Worm (Caenorhabditis elegans) whole organism, L4 larva: ENCODE data around the gene Y54G2A.10.
A peak's percentile ranks its signal among the peaks of the same experiment; 100 is the strongest.

Experiments used
- F44E2.7 ChIP-seq: fragments of 200-800 bp; sonication (Bioruptor generic); IDR thresholded peaks from 2 replicates; pipeline ENCODE4 v2.1.2; 2022; ENCODE audit warnings: missing genetic modification characterization, missing compliant biosample characterization
- Y5F2A.4 ChIP-seq: fragments of 200-800 bp; sonication (Bioruptor generic); optimal IDR thresholded peaks from 2 replicates; lab custom pipeline; 2018; ENCODE audit warnings: mild to moderate bottlenecking, missing genetic modification characterization, missing compliant biosample characterization
- ZK337.2 ChIP-seq: fragments of 200-800 bp; sonication (Bioruptor generic); IDR thresholded peaks from 2 replicates; pipeline ENCODE4 v1.3.6; 2022; ENCODE audit warnings: missing genetic modification reagents, missing genetic modification characterization, missing compliant biosample characterization
- ZK546.5 ChIP-seq, 2 experiments: sonication (generic microtip); optimal IDR thresholded peaks; 2 replicates each; lab custom pipeline; 2017; ENCODE audit warnings: missing biosample characterization in 2 of 2, missing genetic modification characterization in 2 of 2
- ceh-20 ChIP-seq: fragments of 200-800 bp; sonication (Bioruptor generic); IDR thresholded peaks from 2 replicates; pipeline ENCODE4 v1.3.6; 2022; ENCODE audit warnings: missing genetic modification reagents, missing genetic modification characterization, missing compliant biosample characterization
- ceh-62 ChIP-seq: sonication (generic microtip); optimal IDR thresholded peaks from 2 replicates; lab custom pipeline; 2017; ENCODE audit warnings: missing biosample characterization, missing genetic modification characterization
- ces-1 ChIP-seq: fragments of 150-350 bp; sonication (generic microtip); optimal IDR thresholded peaks from 4 replicates; lab custom pipeline; 2014; ENCODE audit warnings: missing biosample characterization, missing genetic modification reagents, missing genetic modification characterization
- cey-2 ChIP-seq: sonication (generic microtip); optimal IDR thresholded peaks from 3 replicates; lab custom pipeline; 2017; ENCODE audit warnings: missing genetic modification characterization, mild to moderate bottlenecking, missing compliant biosample characterization, antibody characterized with exemption, borderline replicate concordance; ENCODE audit not compliant: insufficient read depth
- daf-16 ChIP-seq, 3 experiments: sonication (generic microtip); optimal IDR thresholded peaks; 2 replicates each; lab custom pipeline; 2016 to 2017; ENCODE audit warnings: missing genetic modification characterization in 3 of 3, missing genetic modification reagents in 3 of 3, mild to moderate bottlenecking in 2 of 3, missing compliant biosample characterization in 2 of 3, missing biosample characterization in 1 of 3, moderate library complexity in 1 of 3
- daf-19 ChIP-seq: fragments of 200-800 bp; sonication (Bioruptor generic); conservative IDR thresholded peaks from 2 replicates; pipeline ENCODE4 v1.3.6; 2022; ENCODE audit warnings: missing genetic modification characterization, missing compliant biosample characterization
- dmd-6 ChIP-seq: fragments of 200-800 bp; sonication (Bioruptor generic); IDR thresholded peaks from 2 replicates; pipeline ENCODE4 v1.3.6; 2022; ENCODE audit warnings: missing genetic modification reagents, missing genetic modification characterization, missing compliant biosample characterization
- dve-1 ChIP-seq: sonication (generic microtip); optimal IDR thresholded peaks from 2 replicates; lab custom pipeline; 2017; ENCODE audit warnings: antibody characterized with exemption, mild to moderate bottlenecking, missing genetic modification characterization, missing compliant biosample characterization; ENCODE audit not compliant: insufficient read depth
- fkh-10 ChIP-seq: fragments of 150-350 bp; optimal IDR thresholded peaks from 2 replicates; lab custom pipeline; 2014; ENCODE audit warnings: missing biosample characterization, missing genetic modification reagents, missing genetic modification characterization
- hif-1 ChIP-seq, 2 experiments: sonication (generic microtip); optimal IDR thresholded peaks; 2 replicates each; lab custom pipeline; 2016 to 2017; ENCODE audit warnings: missing compliant biosample characterization in 2 of 2, missing genetic modification characterization in 2 of 2, missing genetic modification reagents in 2 of 2, missing genotype in 2 of 2, mild to moderate bottlenecking in 1 of 2
- hlh-11 ChIP-seq: fragments of 200-800 bp; sonication (Bioruptor generic); optimal IDR thresholded peaks from 2 replicates; lab custom pipeline; 2018; ENCODE audit warnings: mild to moderate bottlenecking, missing genetic modification characterization, missing compliant biosample characterization
- jun-1 ChIP-seq: fragments of 150-350 bp; optimal IDR thresholded peaks from 2 replicates; lab custom pipeline; 2014; ENCODE audit warnings: missing biosample characterization, missing genetic modification reagents, missing genetic modification characterization
- lim-7 ChIP-seq: fragments of 200-800 bp; sonication (Bioruptor generic); IDR thresholded peaks from 2 replicates; pipeline ENCODE4 v1.3.6; 2022; ENCODE audit warnings: missing genetic modification characterization, missing compliant biosample characterization
- lin-38 ChIP-seq: fragments of 200-800 bp; sonication (Bioruptor generic); IDR thresholded peaks from 2 replicates; pipeline ENCODE4 v1.3.6; 2022; ENCODE audit warnings: missing genetic modification reagents, missing genetic modification characterization, missing compliant biosample characterization
- lsy-2 ChIP-seq, 2 experiments: fragments of 150-350 bp in 1 of 2; sonication (generic microtip) in 1 of 2; optimal IDR thresholded peaks; 2 replicates each; lab custom pipeline; 2014 to 2017; ENCODE audit warnings: missing biosample characterization in 2 of 2, missing genetic modification characterization in 2 of 2
- nhr-111 ChIP-seq: fragments of 200-800 bp; sonication (Bioruptor generic); optimal IDR thresholded peaks from 2 replicates; lab custom pipeline; 2018; ENCODE audit warnings: mild to moderate bottlenecking, missing genetic modification characterization, missing compliant biosample characterization
- nhr-28 ChIP-seq: fragments of 150-350 bp; optimal IDR thresholded peaks from 2 replicates; lab custom pipeline; 2014; ENCODE audit warnings: missing biosample characterization, missing genetic modification characterization
- nhr-42 ChIP-seq: fragments of 200-800 bp; sonication (Bioruptor generic); IDR thresholded peaks from 2 replicates; pipeline ENCODE4 v1.3.6; 2022; ENCODE audit warnings: missing genetic modification characterization, missing compliant biosample characterization
- nhr-6 ChIP-seq: fragments of 150-350 bp; optimal IDR thresholded peaks from 2 replicates; lab custom pipeline; 2014; ENCODE audit warnings: missing biosample characterization, missing genetic modification characterization
- nhr-77 ChIP-seq: fragments of 150-350 bp; optimal IDR thresholded peaks from 2 replicates; lab custom pipeline; 2014; ENCODE audit warnings: missing biosample characterization, missing genetic modification characterization
- pha-4 ChIP-seq, 2 experiments: fragments of 150-350 bp in 1 of 2; fragments of 200-800 bp in 1 of 2; sonication (Bioruptor generic) in 1 of 2; IDR thresholded peaks in 1 of 2; optimal IDR thresholded peaks in 1 of 2; 2 replicates each; pipeline versions ENCODE4 v1.3.6 to Lab custom; 2014 to 2022; ENCODE audit warnings: missing genetic modification characterization in 2 of 2, missing genetic modification reagents in 2 of 2, missing biosample characterization in 1 of 2, missing compliant biosample characterization in 1 of 2
- php-3 ChIP-seq: fragments of 200-800 bp; sonication (Bioruptor generic); IDR thresholded peaks from 2 replicates; pipeline ENCODE4 v1.3.6; 2022; ENCODE audit warnings: missing genetic modification reagents, missing genetic modification characterization, missing compliant biosample characterization
- pqm-1 ChIP-seq: sonication (generic microtip); optimal IDR thresholded peaks from 2 replicates; lab custom pipeline; 2017; ENCODE audit warnings: missing biosample characterization, missing genetic modification characterization
- snpc-1.2 ChIP-seq: fragments of 200-800 bp; sonication (Bioruptor generic); IDR thresholded peaks from 2 replicates; pipeline ENCODE4 v1.3.6; 2022; ENCODE audit warnings: missing genetic modification reagents, missing genetic modification characterization, missing compliant biosample characterization
- unc-130 ChIP-seq: sonication (generic microtip); optimal IDR thresholded peaks from 2 replicates; lab custom pipeline; 2016; ENCODE audit warnings: missing genetic modification reagents, missing genetic modification characterization, missing compliant biosample characterization
- zag-1 ChIP-seq: fragments of 150-350 bp; optimal IDR thresholded peaks from 2 replicates; lab custom pipeline; 2014; ENCODE audit warnings: missing biosample characterization, missing genetic modification characterization
- zfp-2 ChIP-seq: sonication (generic microtip); optimal IDR thresholded peaks from 2 replicates; lab custom pipeline; 2016; ENCODE audit warnings: mild to moderate bottlenecking, missing genetic modification characterization, missing compliant biosample characterization
- zfp-3 ChIP-seq: fragments of 200-800 bp; sonication (Bioruptor generic); conservative IDR thresholded peaks from 2 replicates; pipeline ENCODE4 v1.3.6; 2022; ENCODE audit warnings: missing genetic modification reagents, missing genetic modification characterization, missing compliant biosample characterization
- ztf-11 ChIP-seq: fragments of 150-350 bp; optimal IDR thresholded peaks from 2 replicates; lab custom pipeline; 2014; ENCODE audit warnings: missing biosample characterization, missing genetic modification characterization

Y54G2A.10 gene

DNA sequence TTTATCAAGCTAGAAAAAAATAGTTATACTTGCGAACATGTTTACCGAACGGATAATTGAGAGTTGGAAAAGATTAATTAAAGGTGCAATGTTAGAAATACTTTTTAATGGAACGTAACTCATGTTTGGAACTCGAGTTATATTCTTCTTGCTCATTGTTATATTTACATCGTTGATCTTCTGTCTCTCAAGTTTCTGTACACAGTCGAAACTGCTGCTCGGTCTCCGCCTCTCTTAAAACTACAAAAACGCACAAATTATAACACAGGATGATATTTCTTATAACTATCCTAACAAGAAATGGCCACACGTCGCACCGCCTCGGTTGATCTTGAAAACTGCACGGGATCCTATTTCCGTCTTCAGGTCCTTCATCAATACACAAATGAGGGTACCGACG, 35.0 kb downstream of the Y54G2A.10 start, which contains the start of gene pudl-2:
Gene pudl-2 (plus strand): TSS at position 301 of the 400 bp plus-strand sequence.
- no peak for TF ChIP-seq ZK546.5 (tag; optimal IDR thresholded peaks at IDR 0.05; lab: Kevin White, UChicago)
- TF ChIP-seq ZK337.2 (GFP tag; lab: Robert Waterston, UW) = no peak
- no peak for TF ChIP-seq daf-19 (GFP tag; lab: Robert Waterston, UW)
- no peak for TF ChIP-seq nhr-28 (tag; lab: Kevin White, UChicago)
- no peak for TF ChIP-seq jun-1 (tag; lab: Kevin White, UChicago)
- TF ChIP-seq zfp-2 (tag; lab: Kevin White, UChicago) = no peak
- TF ChIP-seq ztf-11 = no peak
- no peak for TF ChIP-seq pha-4 (GFP tag; IDR thresholded peaks at IDR 0.05; lab: Robert Waterston, UW)
- TF ChIP-seq pha-4 (tag; optimal IDR thresholded peaks at IDR 0.05; lab: Kevin White, UChicago) = no peak
- no peak for TF ChIP-seq unc-130 (GFP tag; lab: Kevin White, UChicago)
- no peak for TF ChIP-seq hlh-11 (tag; lab: Kevin White, UChicago)
- no peak for TF ChIP-seq ceh-20 (GFP tag; lab: Robert Waterston, UW)
- no peak for TF ChIP-seq nhr-42 (GFP tag; lab: Robert Waterston, UW)
- no peak for TF ChIP-seq ceh-62 (tag; lab: Kevin White, UChicago)
- no peak for TF ChIP-seq dmd-6
- TF ChIP-seq lin-38 (GFP tag; lab: Robert Waterston, UW) = no peak
- no peak for TF ChIP-seq zag-1 (tag; lab: Kevin White, UChicago)

DNA sequence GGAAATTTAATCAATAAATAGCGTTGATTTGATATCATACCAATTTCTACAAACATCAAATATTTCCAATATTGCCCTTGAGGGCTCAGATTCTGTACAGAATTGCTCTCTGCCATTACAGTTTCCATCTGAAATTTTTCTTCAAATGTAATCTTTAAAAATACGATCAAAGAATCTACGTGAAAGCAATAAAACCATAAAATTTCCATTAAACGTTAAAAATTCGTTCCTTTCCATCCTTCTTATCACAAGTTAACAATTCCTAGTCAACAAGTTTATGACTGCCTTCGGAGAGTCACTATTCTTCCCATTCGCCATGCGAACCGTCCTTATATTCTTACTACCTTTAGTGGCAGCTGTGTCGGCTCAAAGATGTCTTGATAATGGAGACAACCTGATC, 35.9 kb downstream of the Y54G2A.10 start, which contains the start of gene clec-82:
Gene clec-82 (plus strand): TSS at position 301 of the 400 bp plus-strand sequence.
- no peak for TF ChIP-seq daf-16 (GFP tag; optimal IDR thresholded peaks at IDR 0.05; lab: Kevin White, UChicago)
- TF ChIP-seq daf-16 (tag; optimal IDR thresholded peaks at IDR 0.05; lab: Kevin White, UChicago) = peak; percentile 27
- no peak for TF ChIP-seq dmd-6

DNA sequence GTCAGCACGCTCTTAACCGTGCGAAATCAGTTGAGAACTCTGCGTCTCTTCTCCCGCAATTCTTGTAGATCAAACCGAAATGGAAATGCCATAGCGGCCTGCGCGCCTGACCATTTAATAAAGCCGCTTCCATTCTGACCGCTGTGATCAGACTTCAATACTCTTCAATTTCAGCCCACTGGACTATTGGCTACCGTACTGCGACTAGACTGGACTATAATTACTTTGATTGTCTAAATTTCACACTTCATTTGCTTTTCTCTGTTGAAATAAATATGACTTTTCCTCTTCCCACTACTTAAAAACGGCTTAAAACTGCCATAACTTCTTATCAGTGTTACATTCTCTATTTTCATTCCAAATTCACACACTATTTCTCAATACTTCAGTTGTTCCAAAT, 38.8 kb downstream of the Y54G2A.10 start, which contains the start of gene Y54G2A.7:
Gene Y54G2A.7 (plus strand): TSS at position 301 of the 400 bp plus-strand sequence.
- TF ChIP-seq nhr-111 (GFP tag; lab: Kevin White, UChicago) (no peak), daf-16 (GFP tag; optimal IDR thresholded peaks at IDR 0.05; lab: Kevin White, UChicago) (no peak), daf-16 (tag; optimal IDR thresholded peaks at IDR 0.05; lab: Kevin White, UChicago) (peak; percentile 27), lim-7 (no peak), nhr-28 (tag; lab: Kevin White, UChicago) (peak; percentile 65), fkh-10 (GFP tag; lab: Kevin White, UChicago) (no peak), F44E2.7 (GFP tag; lab: Robert Waterston, UW) (no peak)

DNA sequence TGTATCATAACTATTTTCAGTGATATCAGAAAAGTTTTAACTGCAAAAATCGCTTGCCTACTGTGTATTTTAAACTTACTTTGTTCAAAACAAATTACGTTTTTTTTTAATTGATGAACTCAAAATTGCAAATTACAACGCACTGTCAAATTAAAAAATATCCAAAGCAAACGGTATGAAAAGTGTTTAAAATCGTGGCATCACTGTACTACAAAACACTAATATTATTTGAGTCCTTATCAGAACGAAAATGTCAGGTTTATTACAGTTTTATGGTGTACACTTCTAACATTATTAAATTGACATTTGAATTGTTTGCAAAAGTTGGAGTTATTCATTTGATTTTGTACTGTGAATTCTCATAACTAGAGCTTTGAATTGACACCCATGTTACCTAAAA, 41.8 kb downstream of the Y54G2A.10 start, which contains the start of gene clec-83:
Gene clec-83 (minus strand): TSS at position 213 of the 400 bp plus-strand sequence.
- no peak for TF ChIP-seq ZK546.5 (tag; optimal IDR thresholded peaks at IDR 0.05; lab: Kevin White, UChicago)
- TF ChIP-seq lsy-2 (tag; optimal IDR thresholded peaks at IDR 0.05; lab: Kevin White, UChicago) = no peak
- TF ChIP-seq Y5F2A.4 = no peak
- peak; percentile 58 for TF ChIP-seq pqm-1 (tag; lab: Kevin White, UChicago)
- TF ChIP-seq nhr-28 (tag; lab: Kevin White, UChicago) = peak; percentile 82
- TF ChIP-seq dve-1 (tag; lab: Kevin White, UChicago) = peak; percentile 29
- TF ChIP-seq nhr-77 (tag; lab: Kevin White, UChicago) = peak; percentile 19
- TF ChIP-seq hlh-11 (tag; lab: Kevin White, UChicago) = peak; percentile 11
- TF ChIP-seq dmd-6 = peak; percentile 55
- no peak for TF ChIP-seq nhr-6
- peak; percentile 37; the same call in 1 of the 2 replicates for TF ChIP-seq php-3
- no peak for TF ChIP-seq zfp-3 (GFP tag; lab: Robert Waterston, UW)
- TF ChIP-seq ces-1 (GFP tag; lab: Kevin White, UChicago) = no peak
- no peak for TF ChIP-seq hif-1 (tag; optimal IDR thresholded peaks at IDR 0.05; lab: Kevin White, UChicago)
- no peak for TF ChIP-seq daf-16 (GFP tag; optimal IDR thresholded peaks at IDR 0.05; lab: Kevin White, UChicago)
- peak; percentile 45 for TF ChIP-seq daf-16 (tag; optimal IDR thresholded peaks at IDR 0.05; lab: Kevin White, UChicago)
- TF ChIP-seq F44E2.7 (GFP tag; lab: Robert Waterston, UW) = no peak
- TF ChIP-seq cey-2 (tag; lab: Kevin White, UChicago) = no peak
- no peak for TF ChIP-seq snpc-1.2 (GFP tag; lab: Robert Waterston, UW)
- TF ChIP-seq, all 104 proteins: peak for 8
